Worm (Caenorhabditis elegans) whole organism, L4/young adult: ENCODE measurements around the gene mans-4.

ENCODE experiments used
- W03F9.2 ChIP-seq: fragments of 150-350 bp; optimal IDR thresholded peaks from 2 replicates; lab custom pipeline; 2014; ENCODE audit warnings: missing biosample characterization, missing genetic modification characterization
- dao-5 ChIP-seq: sonication (generic microtip); optimal IDR thresholded peaks from 2 replicates; lab custom pipeline; 2016; ENCODE audit warnings: missing genotype, missing genetic modification characterization, moderate library complexity, missing compliant biosample characterization
- him-1 ChIP-seq: sonication (generic microtip); optimal IDR thresholded peaks from 2 replicates; lab custom pipeline; 2016; ENCODE audit warnings: missing genotype, missing genetic modification reagents, missing genetic modification characterization, missing compliant biosample characterization

- TF ChIP-seq W03F9.2 (no peak), him-1 (tag; lab: Kevin White, UChicago) (no peak), dao-5 (tag; lab: Kevin White, UChicago) (no peak)
Measured at ce11 chrIV:9100835-9101234, 22.5 kb upstream of the mans-4 start.
